Worm (Caenorhabditis elegans) whole organism, early embryonic: ENCODE results near the gene srj-27.

Experiments used
- F13C5.2 ChIP-seq: sonication (generic microtip); optimal IDR thresholded peaks from 2 replicates; lab custom pipeline; 2017; ENCODE audit warnings: mild to moderate bottlenecking, missing genetic modification characterization, inconsistent platforms, missing compliant biosample characterization
- hnd-1 ChIP-seq: sonication (generic microtip); optimal IDR thresholded peaks from 2 replicates; lab custom pipeline; 2016; ENCODE audit warnings: missing genetic modification characterization, missing compliant biosample characterization

DNA sequence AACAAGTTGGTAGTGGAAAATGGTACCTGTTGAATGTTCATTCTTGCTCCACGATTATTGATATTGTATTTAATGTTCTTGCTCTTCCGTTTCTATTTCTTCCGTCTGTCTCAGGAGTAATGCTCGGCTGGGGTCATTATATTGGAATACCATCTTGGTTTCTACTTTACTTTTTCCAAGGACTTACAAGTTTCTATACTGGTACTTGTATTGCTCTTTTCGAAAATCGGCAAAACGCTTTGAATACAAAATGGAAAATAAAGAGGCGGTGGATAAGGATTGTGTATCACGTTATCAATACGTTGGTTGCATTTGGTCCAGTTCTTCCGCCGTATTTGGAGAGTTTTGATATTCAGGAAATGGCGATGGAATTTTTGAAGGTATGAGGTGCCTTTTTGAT, 24.7 kb upstream of the srj-27 start:
- no peak for TF ChIP-seq hnd-1 (tag; lab: Kevin White, UChicago)
- no peak for TF ChIP-seq F13C5.2
